Fruit fly (Drosophila melanogaster) whole organism, embryonic: ENCODE data around the gene trk.

ENCODE experiments used
- Atf6 ChIP-seq: fragments of 200-800 bp; sonication (Bioruptor generic); IDR thresholded peaks from 2 replicates; pipeline ENCODE4 v1.3.6; 2022; ENCODE audit warnings: missing biosample characterization, missing genetic modification characterization
- Awh ChIP-seq: fragments of 200-800 bp; sonication (Bioruptor generic); IDR thresholded peaks from 2 replicates; pipeline ENCODE4, ENCODE4 v1.3.6; 2022; ENCODE audit warnings: missing biosample characterization, missing genetic modification characterization
- CG10462 ChIP-seq: fragments of 200-800 bp; sonication (Bioruptor generic); optimal IDR thresholded peaks from 2 replicates; lab custom pipeline; 2016; ENCODE audit warnings: missing biosample characterization, missing genetic modification characterization
- CG10979 ChIP-seq: fragments of 200-800 bp; sonication (Bioruptor generic); optimal IDR thresholded peaks from 2 replicates; lab custom pipeline; 2018; ENCODE audit warnings: missing biosample characterization, mild to moderate bottlenecking, missing genetic modification characterization, moderate library complexity
- CG11696 ChIP-seq: fragments of 200-800 bp; sonication (Bioruptor generic); IDR thresholded peaks from 2 replicates; pipeline ENCODE4 v1.3.6; 2022; ENCODE audit warnings: missing biosample characterization, missing genetic modification characterization
- CG12155 ChIP-seq: fragments of 200-800 bp; sonication (Bioruptor generic); optimal IDR thresholded peaks from 3 replicates; lab custom pipeline; 2016; ENCODE audit warnings: missing biosample characterization, missing genetic modification characterization
- CG12659 ChIP-seq: fragments of 200-800 bp; sonication (Bioruptor generic); optimal IDR thresholded peaks from 3 replicates; lab custom pipeline; 2017; ENCODE audit warnings: mild to moderate bottlenecking, missing biosample characterization, missing genetic modification reagents, missing genetic modification characterization
- CG13296 ChIP-seq: fragments of 200-800 bp; sonication (Bioruptor generic); optimal IDR thresholded peaks from 3 replicates; lab custom pipeline; 2018; ENCODE audit warnings: missing biosample characterization, mild to moderate bottlenecking, missing genetic modification characterization
- CG1647 ChIP-seq: fragments of 200-800 bp; sonication (Bioruptor generic); optimal IDR thresholded peaks from 3 replicates; lab custom pipeline; 2016; ENCODE audit warnings: missing biosample characterization, missing genetic modification characterization
- CG18262 ChIP-seq: fragments of 200-800 bp; optimal IDR thresholded peaks from 3 replicates; lab custom pipeline; 2019; ENCODE audit warnings: missing biosample characterization, mild to moderate bottlenecking, missing genetic modification characterization, moderate library complexity
- CG30403 ChIP-seq: fragments of 200-800 bp; sonication (Bioruptor generic); optimal IDR thresholded peaks from 3 replicates; lab custom pipeline; 2016; ENCODE audit warnings: missing biosample characterization, missing genetic modification characterization
- CG31388 ChIP-seq: fragments of 200-800 bp; sonication (Bioruptor generic); optimal IDR thresholded peaks from 2 replicates; lab custom pipeline; 2016; ENCODE audit warnings: missing biosample characterization, missing genetic modification characterization
- CG6654 ChIP-seq: fragments of 200-800 bp; sonication (Bioruptor generic); optimal IDR thresholded peaks from 2 replicates; lab custom pipeline; 2017; ENCODE audit warnings: missing biosample characterization, mild to moderate bottlenecking, missing genetic modification characterization
- CG6683 ChIP-seq: fragments of 200-800 bp; sonication (Bioruptor generic); optimal IDR thresholded peaks from 2 replicates; lab custom pipeline; 2017; ENCODE audit warnings: missing biosample characterization, mild to moderate bottlenecking, missing genetic modification characterization, missing genetic modification reagents
- CG7271 ChIP-seq: fragments of 200-800 bp; sonication (Bioruptor generic); optimal IDR thresholded peaks from 2 replicates; lab custom pipeline; 2018; ENCODE audit warnings: missing biosample characterization, mild to moderate bottlenecking, missing genetic modification characterization, moderate library complexity
- CG7987 ChIP-seq: fragments of 200-800 bp; sonication (Bioruptor generic); optimal IDR thresholded peaks from 2 replicates; lab custom pipeline; 2018; ENCODE audit warnings: missing biosample characterization, mild to moderate bottlenecking, missing genetic modification characterization, moderate library complexity
- CG8944 ChIP-seq: fragments of 200-800 bp; sonication (Bioruptor generic); optimal IDR thresholded peaks from 3 replicates; lab custom pipeline; 2016; ENCODE audit warnings: missing biosample characterization, missing genetic modification characterization
- Elba2 ChIP-seq: fragments of 200-800 bp; sonication (Bioruptor generic); optimal IDR thresholded peaks from 3 replicates; lab custom pipeline; 2016; ENCODE audit warnings: missing biosample characterization, missing genetic modification characterization
- Ets97D ChIP-seq: fragments of 200-800 bp; sonication (Bioruptor generic); optimal IDR thresholded peaks from 3 replicates; lab custom pipeline; 2016; ENCODE audit warnings: missing biosample characterization, missing genetic modification characterization
- Fer3 ChIP-seq: fragments of 200-800 bp; sonication (Bioruptor generic); optimal IDR thresholded peaks from 2 replicates; lab custom pipeline; 2018; ENCODE audit warnings: missing biosample characterization, mild to moderate bottlenecking, missing genetic modification characterization, moderate library complexity
- MESR4 ChIP-seq: fragments of 200-800 bp; sonication (Bioruptor generic); optimal IDR thresholded peaks from 2 replicates; lab custom pipeline; 2018; ENCODE audit warnings: missing biosample characterization, mild to moderate bottlenecking, missing genetic modification characterization, moderate library complexity
- Stat92E ChIP-seq, 3 experiments: fragments of >200 bp in 2 of 3; fragments of 200-800 bp in 1 of 3; sonication (Bioruptor generic) in 1 of 3; optimal IDR thresholded peaks; 2 replicates each; lab custom pipeline; 2017 to 2019; ENCODE audit warnings: missing biosample characterization in 3 of 3, missing genetic modification characterization in 3 of 3, mild to moderate bottlenecking in 1 of 3, moderate library complexity in 1 of 3
- Trl ChIP-seq, 3 experiments: fragments of >200 bp in 2 of 3; fragments of 200-800 bp in 1 of 3; sonication (Bioruptor generic) in 1 of 3; optimal IDR thresholded peaks; 2 replicates in 1 of 3; 3 replicates in 2 of 3; lab custom pipeline; 2016 to 2017; ENCODE audit warnings: missing biosample characterization in 1 of 3, missing genetic modification characterization in 1 of 3
- ab ChIP-seq: fragments of 200-800 bp; sonication (Bioruptor generic); optimal IDR thresholded peaks from 2 replicates; lab custom pipeline; 2016; ENCODE audit warnings: missing biosample characterization, missing genetic modification characterization
- ato ChIP-seq: fragments of 200-800 bp; sonication (Bioruptor generic); IDR thresholded peaks from 2 replicates; pipeline ENCODE4 v1.3.6; 2022; ENCODE audit warnings: missing biosample characterization, missing genetic modification characterization; ENCODE audit not compliant: partially characterized antibody
- corto ChIP-seq: fragments of 200-800 bp; sonication (Bioruptor generic); optimal IDR thresholded peaks from 2 replicates; lab custom pipeline; 2016; ENCODE audit warnings: missing biosample characterization, mild to moderate bottlenecking, missing genetic modification characterization, moderate library complexity
- dm ChIP-seq: fragments of 200-800 bp; sonication (Bioruptor generic); optimal IDR thresholded peaks from 3 replicates; lab custom pipeline; 2016; ENCODE audit warnings: missing biosample characterization, missing genetic modification characterization
- ems ChIP-seq: fragments of 200-800 bp; sonication (Bioruptor generic); optimal IDR thresholded peaks from 3 replicates; lab custom pipeline; 2016; ENCODE audit warnings: missing biosample characterization, missing genetic modification characterization
- eve ChIP-seq, 2 experiments: fragments of >200 bp; optimal IDR thresholded peaks; 2 replicates each; lab custom pipeline; 2017; ENCODE audit warnings: missing biosample characterization in 2 of 2, missing genetic modification characterization in 2 of 2
- eyg ChIP-seq: fragments of 200-800 bp; sonication (Bioruptor generic); optimal IDR thresholded peaks from 3 replicates; lab custom pipeline; 2016; ENCODE audit warnings: missing biosample characterization, missing genetic modification characterization
- fu2 ChIP-seq: fragments of 200-800 bp; sonication (Bioruptor generic); optimal IDR thresholded peaks from 2 replicates; lab custom pipeline; 2016; ENCODE audit warnings: missing biosample characterization, missing genetic modification characterization
- gem ChIP-seq: fragments of 200-800 bp; sonication (Bioruptor generic); optimal IDR thresholded peaks from 2 replicates; lab custom pipeline; 2019; ENCODE audit warnings: missing biosample characterization, mild to moderate bottlenecking, missing genetic modification characterization, moderate library complexity
- ind ChIP-seq: fragments of 200-800 bp; sonication (Bioruptor generic); optimal IDR thresholded peaks from 3 replicates; lab custom pipeline; 2016; ENCODE audit warnings: missing biosample characterization, missing genetic modification characterization
- insv ChIP-seq, 2 experiments: fragments of 200-800 bp; sonication (Bioruptor generic); optimal IDR thresholded peaks; 3 replicates each; lab custom pipeline; 2016 to 2018; ENCODE audit warnings: missing biosample characterization in 2 of 2, missing genetic modification characterization in 2 of 2
- kni ChIP-seq: fragments of 200-800 bp; sonication (Bioruptor generic); optimal IDR thresholded peaks from 3 replicates; lab custom pipeline; 2017; ENCODE audit warnings: mild to moderate bottlenecking, missing biosample characterization, missing genetic modification reagents, missing genetic modification characterization
- lab ChIP-seq: fragments of 200-800 bp; sonication (Bioruptor generic); optimal IDR thresholded peaks from 3 replicates; lab custom pipeline; 2017; ENCODE audit warnings: missing biosample characterization, missing genetic modification characterization, mild to moderate bottlenecking, moderate library complexity, missing genetic modification reagents
- lbe ChIP-seq: fragments of 200-800 bp; sonication (Bioruptor generic); optimal IDR thresholded peaks from 2 replicates; lab custom pipeline; 2016; ENCODE audit warnings: missing biosample characterization, mild to moderate bottlenecking, missing genetic modification characterization
- lola ChIP-seq, 3 experiments: fragments of >200 bp in 2 of 3; fragments of 200-800 bp in 1 of 3; sonication (Bioruptor generic) in 1 of 3; optimal IDR thresholded peaks; 2 replicates each; lab custom pipeline; 2017 to 2019; ENCODE audit warnings: missing biosample characterization in 3 of 3, missing genetic modification characterization in 3 of 3, mild to moderate bottlenecking in 1 of 3, moderate library complexity in 1 of 3
- mam ChIP-seq: fragments of 200-800 bp; sonication (Bioruptor generic); optimal IDR thresholded peaks from 3 replicates; lab custom pipeline; 2016; ENCODE audit warnings: missing biosample characterization, missing genetic modification characterization
- pho ChIP-seq: fragments of 200-800 bp; sonication (Bioruptor generic); optimal IDR thresholded peaks from 2 replicates; lab custom pipeline; 2016; ENCODE audit warnings: missing biosample characterization, missing genetic modification characterization
- pum ChIP-seq: fragments of 200-800 bp; sonication (Bioruptor generic); optimal IDR thresholded peaks from 2 replicates; lab custom pipeline; 2016; ENCODE audit warnings: missing biosample characterization, missing genetic modification characterization
- run ChIP-seq: fragments of 200-800 bp; sonication (Bioruptor generic); optimal IDR thresholded peaks from 3 replicates; lab custom pipeline; 2018; ENCODE audit warnings: missing biosample characterization, mild to moderate bottlenecking, missing genetic modification characterization
- sim ChIP-seq: fragments of 200-800 bp; sonication (Bioruptor generic); IDR thresholded peaks from 2 replicates; pipeline ENCODE4 v1.3.6; 2022; ENCODE audit warnings: missing biosample characterization, missing genetic modification characterization
- sima ChIP-seq: fragments of 200-800 bp; sonication (Bioruptor generic); optimal IDR thresholded peaks from 2 replicates; lab custom pipeline; 2016; ENCODE audit warnings: missing biosample characterization, missing genetic modification characterization
- zfh1 ChIP-seq: fragments of 200-800 bp; sonication (Bioruptor generic); IDR thresholded peaks from 3 replicates; pipeline ENCODE4 v1.3.6; 2022; ENCODE audit warnings: missing biosample characterization, missing genetic modification characterization

The trk gene

DNA sequence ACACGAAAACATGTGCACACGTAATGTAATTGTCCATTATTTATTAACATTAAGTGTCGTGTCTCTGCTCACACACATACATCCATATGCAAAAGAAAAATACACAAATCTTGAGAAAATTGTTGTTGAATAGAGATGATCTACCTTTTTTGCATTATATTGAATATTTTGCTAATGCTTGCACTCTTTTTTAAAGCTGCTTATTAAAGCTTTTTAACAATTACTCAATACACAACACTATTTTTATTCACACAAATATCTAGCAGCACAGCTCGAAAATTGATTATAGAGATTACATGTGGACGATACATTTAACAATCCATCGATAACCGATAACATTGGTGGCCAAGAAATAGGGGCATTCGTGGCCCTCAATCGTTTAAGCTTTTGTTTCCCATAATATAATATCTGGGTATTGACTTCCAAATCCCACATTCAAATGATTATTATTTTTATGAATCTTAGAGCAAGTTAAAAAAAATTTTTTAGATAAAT is 20.0 kb upstream of the trk start, which contains the start of gene Ufd4 (continued):
- TF ChIP-seq Awh (no peak), CG8944 (GFP tag; lab: Kevin White, UChicago) (peak; percentile 3), CG12659 (GFP tag; lab: Kevin White, UChicago) (peak; percentile 79), CG1647 (GFP tag; lab: Kevin White, UChicago) (peak; percentile 56), ind (GFP tag; lab: Kevin White, UChicago) (peak; percentile 63), Atf6 (GFP tag; lab: Robert Waterston, UW) (peak; percentile 78), ems (GFP tag; lab: Kevin White, UChicago) (peak; percentile 64), CG13296 (peak; percentile 76), lbe (no peak), Ets97D (GFP tag; lab: Kevin White, UChicago) (peak; percentile 50), eve (GFP tag; optimal IDR thresholded peaks at IDR 0.05; lab: Kevin White, UChicago) (no peak), CG6683 (peak; percentile 24), dm (GFP tag; lab: Kevin White, UChicago) (peak; percentile 8), mam (GFP tag; lab: Kevin White, UChicago) (peak; percentile 62), Fer3 (tag; lab: Kevin White, UChicago) (no peak), corto (GFP tag; lab: Kevin White, UChicago) (peak; percentile 18), sim (peak; percentile 54; the same call in 1 of the 2 replicates), CG30403 (peak; percentile 67), ab (no peak), zfh1 (GFP tag; lab: Robert Waterston, UW) (peak; percentile 75; the same call in 2 of the 3 replicates), run (tag; lab: Kevin White, UChicago) (peak; percentile 1), Trl (optimal IDR thresholded peaks at IDR 0.05; lab: Kevin White, UChicago) (no peak), Trl (GFP tag; optimal IDR thresholded peaks at IDR 0.05; lab: Kevin White, UChicago) (peak; percentile 69), CG11696 (GFP tag; lab: Robert Waterston, UW) (peak; percentile 40; the same call in 1 of the 2 replicates), kni (GFP tag; lab: Kevin White, UChicago) (no peak), CG7987 (GFP tag; lab: Kevin White, UChicago) (peak; percentile 43), Stat92E (GFP tag; optimal IDR thresholded peaks at IDR 0.05; lab: Kevin White, UChicago) (peak in 1 of 3 experiments; percentile 69), pum (GFP tag; lab: Kevin White, UChicago) (peak; percentile 36), eyg (peak; percentile 23), CG10979 (tag; lab: Kevin White, UChicago) (peak; percentile 64), fu2 (GFP tag; lab: Kevin White, UChicago) (peak; percentile 40), MESR4 (GFP tag; lab: Kevin White, UChicago) (peak; percentile 77), lola (GFP tag; optimal IDR thresholded peaks at IDR 0.05; lab: Kevin White, UChicago) (peak in 1 of 3 experiments; percentile 66), pho (GFP tag; lab: Kevin White, UChicago) (peak; percentile 61), insv (GFP tag; optimal IDR thresholded peaks at IDR 0.05; lab: Kevin White, UChicago) (no peak)

DNA sequence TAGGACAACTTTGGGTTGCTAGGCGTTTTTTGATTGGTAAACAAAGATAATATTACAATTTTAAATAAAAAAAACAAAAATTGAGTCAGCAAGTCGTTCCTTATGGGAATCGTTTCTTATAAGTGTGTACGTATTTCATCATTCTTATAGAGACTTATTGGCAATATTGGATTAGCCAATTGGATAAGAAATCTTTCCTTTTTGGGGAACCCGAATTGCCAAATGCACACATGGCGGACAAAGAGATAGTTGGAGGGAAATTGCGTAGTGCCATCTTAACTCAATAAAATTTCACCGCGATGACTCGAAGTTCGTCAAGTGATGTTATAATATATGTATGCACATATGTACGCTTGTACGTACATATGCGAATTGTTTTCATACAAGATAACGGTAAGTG is 19.2 kb upstream of the trk start:
- TF ChIP-seq CG31388 (GFP tag; lab: Kevin White, UChicago) (no peak), pho (GFP tag; lab: Kevin White, UChicago) (no peak), CG6654 (GFP tag; lab: Kevin White, UChicago) (no peak), CG10462 (GFP tag; lab: Kevin White, UChicago) (no peak), ato (GFP tag; lab: Robert Waterston, UW) (no peak), Elba2 (peak; percentile 100), sima (GFP tag; lab: Kevin White, UChicago) (no peak), lab (GFP tag; lab: Kevin White, UChicago) (no peak), insv (GFP tag; optimal IDR thresholded peaks at IDR 0.05; lab: Kevin White, UChicago) (peak in 1 of 2 experiments; percentile 94), CG18262 (tag; lab: Kevin White, UChicago) (no peak), gem (tag; lab: Kevin White, UChicago) (no peak), CG12155 (GFP tag; lab: Kevin White, UChicago) (no peak), CG7271 (tag; lab: Kevin White, UChicago) (no peak), CG12659 (GFP tag; lab: Kevin White, UChicago) (no peak)
